Fruit fly (Drosophila melanogaster) whole organism, embryonic: Measurements from ENCODE around the gene Nrd1.
A peak's percentile ranks its signal among the peaks of the same experiment; 100 is the strongest.

Experiments
- Abd-B ChIP-seq: fragments of 200-800 bp; sonication (Bioruptor generic); optimal IDR thresholded peaks from 2 replicates; lab custom pipeline; 2018; ENCODE audit warnings: missing biosample characterization, mild to moderate bottlenecking, missing genetic modification characterization, moderate library complexity
- Antp ChIP-seq: fragments of 200-800 bp; sonication (Bioruptor generic); optimal IDR thresholded peaks from 3 replicates; lab custom pipeline; 2016; ENCODE audit warnings: missing biosample characterization, missing genetic modification characterization
- Awh ChIP-seq: fragments of 200-800 bp; sonication (Bioruptor generic); IDR thresholded peaks from 2 replicates; pipeline ENCODE4, ENCODE4 v1.3.6; 2022; ENCODE audit warnings: missing biosample characterization, missing genetic modification characterization
- CG10274 ChIP-seq: fragments of 200-800 bp; sonication (Bioruptor generic); optimal IDR thresholded peaks from 3 replicates; lab custom pipeline; 2017; ENCODE audit warnings: missing biosample characterization, mild to moderate bottlenecking, missing genetic modification characterization
- CG10431 ChIP-seq: fragments of 200-800 bp; sonication (Bioruptor generic); optimal IDR thresholded peaks from 3 replicates; lab custom pipeline; 2018; ENCODE audit warnings: missing biosample characterization, mild to moderate bottlenecking, missing genetic modification characterization
- CG10654 ChIP-seq: fragments of 200-800 bp; sonication (Bioruptor generic); optimal IDR thresholded peaks from 2 replicates; lab custom pipeline; 2016; ENCODE audit warnings: missing biosample characterization, missing genetic modification characterization
- CG11247 ChIP-seq: fragments of 200-800 bp; sonication (Bioruptor generic); IDR thresholded peaks from 2 replicates; pipeline ENCODE4 v1.3.6; 2022; ENCODE audit warnings: missing biosample characterization, missing genetic modification characterization
- CG12219 ChIP-seq: fragments of 200-800 bp; sonication (Bioruptor generic); optimal IDR thresholded peaks from 3 replicates; lab custom pipeline; 2018; ENCODE audit warnings: missing biosample characterization, mild to moderate bottlenecking, missing genetic modification characterization
- CG13123 ChIP-seq: fragments of 200-800 bp; sonication (Bioruptor generic); optimal IDR thresholded peaks from 2 replicates; lab custom pipeline; 2016; ENCODE audit warnings: missing biosample characterization, missing genetic modification characterization
- CG13424 ChIP-seq: fragments of 200-800 bp; sonication (Bioruptor generic); optimal IDR thresholded peaks from 2 replicates; lab custom pipeline; 2019; ENCODE audit warnings: missing biosample characterization, mild to moderate bottlenecking, missing genetic modification characterization, moderate library complexity
- CG13894 ChIP-seq: fragments of 200-800 bp; sonication (Bioruptor generic); optimal IDR thresholded peaks from 3 replicates; lab custom pipeline; 2018; ENCODE audit warnings: missing biosample characterization, mild to moderate bottlenecking, missing genetic modification characterization, moderate library complexity
- CG14014 ChIP-seq: fragments of 200-800 bp; sonication (Bioruptor generic); IDR thresholded peaks from 2 replicates; pipeline ENCODE4 v1.3.6; 2022; ENCODE audit warnings: missing biosample characterization, missing genetic modification characterization
- CG14710 ChIP-seq: fragments of 200-800 bp; sonication (Bioruptor generic); optimal IDR thresholded peaks from 3 replicates; lab custom pipeline; 2019; ENCODE audit warnings: missing biosample characterization, mild to moderate bottlenecking, missing genetic modification characterization, moderate library complexity
- CG1602 ChIP-seq: fragments of 200-800 bp; sonication (Bioruptor generic); optimal IDR thresholded peaks from 3 replicates; lab custom pipeline; 2016; ENCODE audit warnings: missing biosample characterization, missing genetic modification characterization
- CG17359 ChIP-seq: fragments of 200-800 bp; sonication (Bioruptor generic); optimal IDR thresholded peaks from 3 replicates; lab custom pipeline; 2018; ENCODE audit warnings: missing biosample characterization, mild to moderate bottlenecking, missing genetic modification characterization, moderate library complexity
- CG17912 ChIP-seq: fragments of 200-800 bp; sonication (Bioruptor generic); optimal IDR thresholded peaks from 2 replicates; lab custom pipeline; 2018; ENCODE audit warnings: missing biosample characterization, mild to moderate bottlenecking, missing genetic modification characterization
- CG2116 ChIP-seq: fragments of 200-800 bp; sonication (Bioruptor generic); optimal IDR thresholded peaks from 3 replicates; lab custom pipeline; 2018; ENCODE audit warnings: missing biosample characterization, mild to moderate bottlenecking, missing genetic modification characterization
- CG2678 ChIP-seq: fragments of 200-800 bp; sonication (Bioruptor generic); optimal IDR thresholded peaks from 3 replicates; lab custom pipeline; 2019; ENCODE audit warnings: missing biosample characterization, mild to moderate bottlenecking, missing genetic modification characterization, moderate library complexity
- CG34376 ChIP-seq: fragments of 200-800 bp; sonication (Bioruptor generic); optimal IDR thresholded peaks from 2 replicates; lab custom pipeline; 2018; ENCODE audit warnings: missing biosample characterization, mild to moderate bottlenecking, missing genetic modification characterization
- CG3847 ChIP-seq: fragments of 200-800 bp; sonication (Bioruptor generic); IDR thresholded peaks from 2 replicates; pipeline ENCODE4 v1.3.6; 2022; ENCODE audit warnings: missing biosample characterization, missing genetic modification characterization
- CG6272 ChIP-seq: fragments of 200-800 bp; sonication (Bioruptor generic); IDR thresholded peaks from 2 replicates; pipeline ENCODE4 v1.3.6; 2022; ENCODE audit warnings: missing biosample characterization, missing genetic modification characterization
- CG9932 ChIP-seq: fragments of 200-800 bp; sonication (Bioruptor generic); IDR thresholded peaks from 2 replicates; pipeline ENCODE4 v1.3.6; 2022; ENCODE audit warnings: missing biosample characterization, missing genetic modification characterization
- CHES-1-like ChIP-seq: fragments of 200-800 bp; sonication (Bioruptor generic); optimal IDR thresholded peaks from 2 replicates; lab custom pipeline; 2016; ENCODE audit warnings: missing biosample characterization, missing genetic modification characterization
- D19A ChIP-seq: fragments of 200-800 bp; optimal IDR thresholded peaks from 3 replicates; lab custom pipeline; 2019; ENCODE audit warnings: missing biosample characterization, mild to moderate bottlenecking, missing genetic modification characterization, moderate library complexity
- Dfd ChIP-seq, 2 experiments: fragments of >200 bp; optimal IDR thresholded peaks; 2 replicates each; lab custom pipeline; 2017; ENCODE audit warnings: missing biosample characterization in 2 of 2, missing genetic modification characterization in 2 of 2
- Dip2 ChIP-seq: fragments of 200-800 bp; sonication (Bioruptor generic); IDR thresholded peaks from 2 replicates; pipeline ENCODE4 v1.3.6; 2022; ENCODE audit warnings: missing biosample characterization, missing genetic modification characterization
- Dref ChIP-seq: fragments of 200-800 bp; sonication (Bioruptor generic); IDR thresholded peaks from 2 replicates; pipeline ENCODE4 v1.3.6; 2022; ENCODE audit warnings: missing biosample characterization, missing genetic modification characterization
- Fer1 ChIP-seq: fragments of 200-800 bp; sonication (Bioruptor generic); optimal IDR thresholded peaks from 2 replicates; lab custom pipeline; 2017; ENCODE audit warnings: missing biosample characterization, mild to moderate bottlenecking, missing genetic modification characterization
- H2.0 ChIP-seq: fragments of 200-800 bp; sonication (Bioruptor generic); IDR thresholded peaks from 2 replicates; pipeline ENCODE4 v1.3.6; 2022; ENCODE audit warnings: missing biosample characterization, missing genetic modification characterization
- HLH4C ChIP-seq: fragments of 200-800 bp; sonication (Bioruptor generic); IDR thresholded peaks from 3 replicates; pipeline ENCODE4 v1.3.6; 2022; ENCODE audit warnings: missing biosample characterization, missing genetic modification characterization; ENCODE audit not compliant: partially characterized antibody
- Lhr ChIP-seq: fragments of 200-800 bp; sonication (Bioruptor generic); optimal IDR thresholded peaks from 3 replicates; lab custom pipeline; 2017; ENCODE audit warnings: mild to moderate bottlenecking, missing biosample characterization, missing genetic modification reagents, missing genetic modification characterization
- Nf-YC ChIP-seq: fragments of 200-800 bp; optimal IDR thresholded peaks from 3 replicates; lab custom pipeline; 2019; ENCODE audit warnings: missing biosample characterization, mild to moderate bottlenecking, missing genetic modification characterization, moderate library complexity
- Pdp1 ChIP-seq, 2 experiments: fragments of 200-800 bp; sonication (Bioruptor generic); optimal IDR thresholded peaks; 3 replicates each; lab custom pipeline; 2016; ENCODE audit warnings: missing biosample characterization in 2 of 2, missing genetic modification characterization in 2 of 2, mild to moderate bottlenecking in 1 of 2, moderate library complexity in 1 of 2
- Side ChIP-seq: fragments of 200-800 bp; sonication (Bioruptor generic); optimal IDR thresholded peaks from 2 replicates; lab custom pipeline; 2016; ENCODE audit warnings: missing biosample characterization, missing genetic modification characterization
- Spps ChIP-seq: fragments of 200-800 bp; sonication (Bioruptor generic); optimal IDR thresholded peaks from 2 replicates; lab custom pipeline; 2018; ENCODE audit warnings: missing biosample characterization, mild to moderate bottlenecking, missing genetic modification characterization
- ato ChIP-seq: fragments of 200-800 bp; sonication (Bioruptor generic); IDR thresholded peaks from 2 replicates; pipeline ENCODE4 v1.3.6; 2022; ENCODE audit warnings: missing biosample characterization, missing genetic modification characterization; ENCODE audit not compliant: partially characterized antibody
- bab2 ChIP-seq: fragments of 200-800 bp; sonication (Bioruptor generic); optimal IDR thresholded peaks from 2 replicates; lab custom pipeline; 2016; ENCODE audit warnings: missing biosample characterization, missing genetic modification characterization
- bcd ChIP-seq: fragments of 200-800 bp; sonication (Bioruptor generic); optimal IDR thresholded peaks from 2 replicates; lab custom pipeline; 2017; ENCODE audit warnings: missing biosample characterization, mild to moderate bottlenecking, missing genetic modification characterization
- crol ChIP-seq: fragments of 200-800 bp; sonication (Bioruptor generic); IDR thresholded peaks from 2 replicates; pipeline ENCODE4 v1.3.6; 2022; ENCODE audit warnings: missing biosample characterization, missing genetic modification characterization
- emc ChIP-seq: fragments of 200-800 bp; sonication (Bioruptor generic); optimal IDR thresholded peaks from 2 replicates; lab custom pipeline; 2016; ENCODE audit warnings: missing biosample characterization, missing genetic modification characterization
- eyg ChIP-seq: fragments of 200-800 bp; sonication (Bioruptor generic); optimal IDR thresholded peaks from 3 replicates; lab custom pipeline; 2016; ENCODE audit warnings: missing biosample characterization, missing genetic modification characterization
- fd64A ChIP-seq: fragments of 200-800 bp; sonication (Bioruptor generic); optimal IDR thresholded peaks from 3 replicates; lab custom pipeline; 2018; ENCODE audit warnings: missing biosample characterization, mild to moderate bottlenecking, missing genetic modification characterization
- gro ChIP-seq: fragments of 200-800 bp; sonication (Bioruptor generic); optimal IDR thresholded peaks from 2 replicates; lab custom pipeline; 2016; ENCODE audit warnings: missing biosample characterization, missing genetic modification characterization
- gt ChIP-seq: fragments of 200-800 bp; sonication (Bioruptor generic); IDR thresholded peaks from 2 replicates; pipeline ENCODE4 v1.3.6; 2022; ENCODE audit warnings: missing biosample characterization, missing genetic modification characterization
- ham ChIP-seq: fragments of 200-800 bp; sonication (Bioruptor generic); IDR thresholded peaks from 2 replicates; pipeline ENCODE4 v1.3.6; 2022; ENCODE audit warnings: missing biosample characterization, missing genetic modification characterization
- kay ChIP-seq: fragments of 200-800 bp; sonication (Bioruptor generic); optimal IDR thresholded peaks from 2 replicates; lab custom pipeline; 2016; ENCODE audit warnings: missing biosample characterization, missing genetic modification characterization
- stwl ChIP-seq: fragments of 200-800 bp; sonication (Bioruptor generic); optimal IDR thresholded peaks from 3 replicates; lab custom pipeline; 2018; ENCODE audit warnings: missing biosample characterization, mild to moderate bottlenecking, missing genetic modification characterization, moderate library complexity
- tna ChIP-seq: fragments of 200-800 bp; sonication (Bioruptor generic); IDR thresholded peaks from 2 replicates; pipeline ENCODE4 v1.3.6; 2022; ENCODE audit warnings: missing biosample characterization, missing genetic modification characterization; ENCODE audit not compliant: partially characterized antibody
- zen2 ChIP-seq: fragments of 200-800 bp; sonication (Bioruptor generic); IDR thresholded peaks from 3 replicates; pipeline ENCODE4 v1.3.6; 2022; ENCODE audit warnings: missing biosample characterization, missing genetic modification characterization; ENCODE audit not compliant: partially characterized antibody
- zfh1 ChIP-seq: fragments of 200-800 bp; sonication (Bioruptor generic); IDR thresholded peaks from 3 replicates; pipeline ENCODE4 v1.3.6; 2022; ENCODE audit warnings: missing biosample characterization, missing genetic modification characterization
- zfh2 ChIP-seq: fragments of 200-800 bp; sonication (Bioruptor generic); optimal IDR thresholded peaks from 2 replicates; lab custom pipeline; 2016; ENCODE audit warnings: missing biosample characterization, missing genetic modification characterization

Gene Nrd1

DNA sequence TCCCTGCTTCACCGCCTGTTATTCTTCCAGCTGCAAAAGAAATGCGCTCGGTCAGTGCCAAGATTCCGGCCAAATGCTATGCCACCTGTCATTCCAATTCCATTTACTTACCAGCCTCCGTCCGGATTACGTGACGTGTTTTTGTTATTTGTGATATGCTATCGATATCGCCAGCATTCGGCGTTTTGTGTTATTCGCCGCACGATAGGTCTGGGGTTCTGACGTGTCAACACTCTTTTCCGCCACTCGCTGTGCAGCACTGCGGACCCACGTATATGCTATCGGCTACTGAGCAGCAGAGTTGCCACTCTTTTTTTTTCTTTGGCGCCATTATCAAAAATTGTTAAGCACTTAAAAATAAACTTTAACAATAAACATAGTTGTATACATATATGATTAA lies 16.4 kb downstream of the Nrd1 start, which contains the start of gene p24-1 (continued):
- TF ChIP-seq H2.0 (GFP tag; lab: Robert Waterston, UW) (no peak), CG11247 (GFP tag; lab: Robert Waterston, UW) (peak; percentile 58), fd64A (GFP tag; lab: Kevin White, UChicago) (no peak), Spps (tag; lab: Kevin White, UChicago) (no peak), ham (GFP tag; lab: Robert Waterston, UW) (no peak), CG6272 (GFP tag; lab: Robert Waterston, UW) (no peak), CG10431 (GFP tag; lab: Kevin White, UChicago) (no peak), ato (GFP tag; lab: Robert Waterston, UW) (peak; percentile 83), bcd (GFP tag; lab: Kevin White, UChicago) (peak; percentile 44), Abd-B (no peak), CHES-1-like (GFP tag; lab: Kevin White, UChicago) (peak; percentile 52), Awh (GFP tag; lab: Robert Waterston, UW) (no peak), zfh2 (GFP tag; lab: Kevin White, UChicago) (peak; percentile 76), CG13424 (tag; lab: Kevin White, UChicago) (peak; percentile 23), Dref (GFP tag; lab: Robert Waterston, UW) (peak; percentile 90), CG14014 (GFP tag; lab: Robert Waterston, UW) (no peak), kay (GFP tag; lab: Kevin White, UChicago) (peak; percentile 48), tna (GFP tag; lab: Robert Waterston, UW) (peak; percentile 78), Fer1 (peak; percentile 53), Lhr (peak; percentile 11), D19A (tag; lab: Kevin White, UChicago) (no peak), CG10654 (GFP tag; lab: Kevin White, UChicago) (no peak), Dfd (GFP tag; optimal IDR thresholded peaks at IDR 0.05; lab: Kevin White, UChicago) (no peak), zen2 (GFP tag; lab: Robert Waterston, UW) (peak; percentile 60; the same call in 1 of the 3 replicates), bab2 (GFP tag; lab: Kevin White, UChicago) (peak; percentile 11), eyg (GFP tag; lab: Kevin White, UChicago) (no peak), Pdp1 (GFP tag; optimal IDR thresholded peaks at IDR 0.05; lab: Kevin White, UChicago) (peak; percentile 11 to 96), CG2116 (peak; percentile 90), gro (GFP tag; lab: Kevin White, UChicago) (peak; percentile 50), CG10274 (GFP tag; lab: Kevin White, UChicago) (no peak), CG1602 (GFP tag; lab: Kevin White, UChicago) (peak; percentile 13), zfh1 (GFP tag; lab: Robert Waterston, UW) (no peak; the same call in 2 of the 3 replicates), Nf-YC (tag; lab: Kevin White, UChicago) (peak; percentile 56), stwl (tag; lab: Kevin White, UChicago) (peak; percentile 85), HLH4C (GFP tag; lab: Robert Waterston, UW) (peak; percentile 83), CG12219 (no peak), CG3847 (GFP tag; lab: Robert Waterston, UW) (peak; percentile 87), CG17912 (GFP tag; lab: Kevin White, UChicago) (peak; percentile 15), CG34376 (GFP tag; lab: Kevin White, UChicago) (peak; percentile 51), CG13123 (GFP tag; lab: Kevin White, UChicago) (no peak), Side (GFP tag; lab: Kevin White, UChicago) (peak; percentile 57), gt (no peak), emc (GFP tag; lab: Kevin White, UChicago) (no peak), Antp (GFP tag; lab: Kevin White, UChicago) (peak; percentile 39), CG13894 (tag; lab: Kevin White, UChicago) (peak; percentile 71), CG2678 (peak; percentile 20), crol (GFP tag; lab: Robert Waterston, UW) (no peak), CG17359 (tag; lab: Kevin White, UChicago) (peak; percentile 23), CG14710 (tag; lab: Kevin White, UChicago) (peak; percentile 68), Dip2 (GFP tag; lab: Robert Waterston, UW) (no peak), CG9932 (GFP tag; lab: Robert Waterston, UW) (peak; percentile 88)
